Worm (Caenorhabditis elegans): ENCODE data around the gene F35C11.4.
A peak's percentile ranks its signal among the peaks of the same experiment; 100 is the strongest.

DNA sequence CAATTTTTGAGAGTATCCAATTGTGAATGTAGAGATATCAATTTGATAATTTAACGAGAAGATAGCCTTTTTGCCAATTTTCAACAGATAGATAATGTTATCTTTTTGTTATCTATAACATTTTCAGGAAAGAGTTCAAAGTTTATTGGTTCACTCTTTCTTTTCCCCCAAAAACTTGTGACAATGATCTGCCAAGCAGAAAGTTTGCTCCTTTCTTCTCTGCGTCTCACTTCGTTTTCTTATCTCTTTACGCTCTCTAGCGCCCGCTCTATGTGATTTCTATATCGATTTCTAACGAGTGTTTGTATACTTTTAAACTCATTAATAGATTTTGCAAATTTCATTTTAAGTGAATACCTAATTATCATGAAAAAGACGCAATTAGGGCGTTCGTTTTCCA, 22.3 kb upstream of the F35C11.4 start:
- TF ChIP-seq mec-3 (tag; optimal IDR thresholded peaks at IDR 0.05; ENCODE audit: borderline replicate concordance) (no peak), elt-2 (tag; optimal IDR thresholded peaks at IDR 0.05) (peak; percentile 83), hlh-8 (tag; optimal IDR thresholded peaks at IDR 0.05) (no peak), ref-2 (tag; optimal IDR thresholded peaks at IDR 0.05) (no peak), unc-42 (tag; optimal IDR thresholded peaks at IDR 0.05) (no peak), ama-1 (optimal IDR thresholded peaks at IDR 0.05) (no peak), ceh-22 (tag; optimal IDR thresholded peaks at IDR 0.05) (no peak), pha-4 (tag; optimal IDR thresholded peaks at IDR 0.05) (no peak), nfya-1 (tag; optimal IDR thresholded peaks at IDR 0.05) (no peak)

All from whole organism, late embryonic.